Worm (Caenorhabditis elegans) whole organism, L1 larva: Measurements from ENCODE around the gene F38B7.10.

Experiments used
- C04F5.9 ChIP-seq: sonication (generic microtip); optimal IDR thresholded peaks from 2 replicates; lab custom pipeline; 2016; ENCODE audit warnings: missing genetic modification characterization, missing compliant biosample characterization
- C16A3.4 ChIP-seq: fragments of 150-350 bp; optimal IDR thresholded peaks from 2 replicates; lab custom pipeline; 2014; ENCODE audit warnings: missing biosample characterization, missing genetic modification characterization
- C34B4.2 ChIP-seq: sonication (generic microtip); optimal IDR thresholded peaks from 2 replicates; lab custom pipeline; 2017; ENCODE audit warnings: mild to moderate bottlenecking, missing genetic modification characterization, missing compliant biosample characterization
- F16B12.6 ChIP-seq: fragments of 150-350 bp; optimal IDR thresholded peaks from 2 replicates; lab custom pipeline; 2014; ENCODE audit warnings: missing biosample characterization, missing genetic modification characterization
- Y116A8C.19 ChIP-seq: sonication (generic microtip); optimal IDR thresholded peaks from 2 replicates; lab custom pipeline; 2016; ENCODE audit warnings: missing compliant biosample characterization, missing genetic modification characterization, borderline replicate concordance
- aha-1 ChIP-seq: fragments of 150-350 bp; optimal IDR thresholded peaks from 2 replicates; lab custom pipeline; 2014; ENCODE audit warnings: missing biosample characterization, missing genetic modification characterization
- alr-1 ChIP-seq: fragments of 200-800 bp; sonication (Bioruptor generic); optimal IDR thresholded peaks from 2 replicates; lab custom pipeline; 2018; ENCODE audit warnings: borderline replicate concordance, mild to moderate bottlenecking, missing genetic modification characterization, missing compliant biosample characterization
- aly-2 ChIP-seq: fragments of 150-350 bp; optimal IDR thresholded peaks from 2 replicates; lab custom pipeline; 2014; ENCODE audit warnings: missing biosample characterization, missing genetic modification characterization
- ama-1 ChIP-seq: fragments of 150-350 bp; optimal IDR thresholded peaks from 2 replicates; lab custom pipeline; 2014
- blmp-1 ChIP-seq: fragments of 150-350 bp; optimal IDR thresholded peaks from 2 replicates; lab custom pipeline; 2014; ENCODE audit warnings: missing biosample characterization, missing genetic modification characterization
- ceh-90 ChIP-seq: sonication (generic microtip); optimal IDR thresholded peaks from 2 replicates; lab custom pipeline; 2016; ENCODE audit warnings: missing genetic modification characterization, missing compliant biosample characterization
- dpl-1 ChIP-seq, 3 experiments: fragments of 150-350 bp in 2 of 3; sonication (generic microtip) in 1 of 3; optimal IDR thresholded peaks; 2 replicates each; lab custom pipeline; 2014 to 2017; ENCODE audit warnings: missing biosample characterization in 3 of 3, missing genetic modification characterization in 3 of 3, missing genetic modification reagents in 3 of 3
- egl-27 ChIP-seq, 2 experiments: fragments of 150-350 bp in 1 of 2; sonication (generic microtip); optimal IDR thresholded peaks; 3 replicates each; lab custom pipeline; 2017 to 2018; ENCODE audit warnings: missing biosample characterization in 2 of 2, missing genetic modification characterization in 2 of 2, missing genetic modification reagents in 2 of 2
- elt-2 ChIP-seq: sonication (generic microtip); optimal IDR thresholded peaks from 2 replicates; lab custom pipeline; 2016; ENCODE audit warnings: missing genetic modification characterization, mild to moderate bottlenecking, inconsistent platforms, missing compliant biosample characterization, missing genetic modification reagents
- fkh-4 ChIP-seq: sonication (generic microtip); optimal IDR thresholded peaks from 2 replicates; lab custom pipeline; 2016; ENCODE audit warnings: missing compliant biosample characterization, missing genetic modification characterization, borderline replicate concordance
- fkh-8 ChIP-seq: sonication (generic microtip); optimal IDR thresholded peaks from 2 replicates; lab custom pipeline; 2016; ENCODE audit warnings: mild to moderate bottlenecking, missing genetic modification characterization, missing compliant biosample characterization
- fos-1 ChIP-seq: fragments of 150-350 bp; optimal IDR thresholded peaks from 2 replicates; lab custom pipeline; 2014; ENCODE audit warnings: missing biosample characterization, missing genetic modification characterization
- hlh-4 ChIP-seq: sonication (generic microtip); optimal IDR thresholded peaks from 2 replicates; lab custom pipeline; 2016; ENCODE audit warnings: mild to moderate bottlenecking, missing genetic modification characterization, missing compliant biosample characterization
- isw-1 ChIP-seq: fragments of 200-800 bp; sonication (Bioruptor generic); IDR thresholded peaks from 2 replicates; pipeline ENCODE4 v1.3.6; 2022; ENCODE audit warnings: missing genetic modification characterization, missing compliant biosample characterization
- jun-1 ChIP-seq: fragments of 150-350 bp; optimal IDR thresholded peaks from 2 replicates; lab custom pipeline; 2014; ENCODE audit warnings: missing biosample characterization, missing genetic modification reagents, missing genetic modification characterization
- lin-35 ChIP-seq, 2 experiments: fragments of 150-350 bp; optimal IDR thresholded peaks; 2 replicates each; lab custom pipeline; 2014; ENCODE audit warnings: missing biosample characterization in 2 of 2, missing genetic modification characterization in 2 of 2, missing genetic modification reagents in 2 of 2
- lin-39 ChIP-seq: fragments of 150-350 bp; optimal IDR thresholded peaks from 2 replicates; lab custom pipeline; 2014; ENCODE audit warnings: missing biosample characterization, missing genetic modification reagents, missing genetic modification characterization
- lir-3 ChIP-seq: sonication (generic microtip); optimal IDR thresholded peaks from 2 replicates; lab custom pipeline; 2016; ENCODE audit warnings: mild to moderate bottlenecking, missing genetic modification characterization, moderate library complexity, missing compliant biosample characterization; ENCODE audit not compliant: poor library complexity
- lsy-2 ChIP-seq, 2 experiments: fragments of 150-350 bp; optimal IDR thresholded peaks; 2 replicates each; lab custom pipeline; 2014; ENCODE audit warnings: missing biosample characterization in 2 of 2, missing genetic modification characterization in 2 of 2
- mab-9 ChIP-seq: fragments of 200-800 bp; sonication (Bioruptor generic); IDR thresholded peaks from 2 replicates; pipeline ENCODE4 v1.3.6; 2022; ENCODE audit warnings: missing genetic modification reagents, missing genetic modification characterization, missing compliant biosample characterization
- mep-1 ChIP-seq: fragments of 150-350 bp; optimal IDR thresholded peaks from 2 replicates; lab custom pipeline; 2014; ENCODE audit warnings: missing biosample characterization, missing genetic modification characterization
- nhr-11 ChIP-seq: fragments of 150-350 bp; optimal IDR thresholded peaks from 2 replicates; lab custom pipeline; 2014; ENCODE audit warnings: missing biosample characterization, missing genetic modification characterization
- nhr-12 ChIP-seq: sonication (generic microtip); optimal IDR thresholded peaks from 2 replicates; lab custom pipeline; 2017; ENCODE audit warnings: missing biosample characterization, missing genetic modification characterization
- nhr-19 ChIP-seq: fragments of 200-800 bp; sonication (Bioruptor generic); conservative IDR thresholded peaks from 2 replicates; pipeline ENCODE4 v1.3.6; 2022; ENCODE audit warnings: missing genetic modification characterization, missing compliant biosample characterization
- nhr-237 ChIP-seq: fragments of 150-350 bp; optimal IDR thresholded peaks from 2 replicates; lab custom pipeline; 2014; ENCODE audit warnings: missing biosample characterization, missing genetic modification characterization
- nhr-28 ChIP-seq: fragments of 150-350 bp; optimal IDR thresholded peaks from 2 replicates; lab custom pipeline; 2014; ENCODE audit warnings: missing biosample characterization, missing genetic modification characterization
- nhr-71 ChIP-seq: sonication (generic microtip); optimal IDR thresholded peaks from 2 replicates; lab custom pipeline; 2016; ENCODE audit warnings: mild to moderate bottlenecking, missing genetic modification characterization, moderate library complexity, missing compliant biosample characterization
- nhr-77 ChIP-seq: fragments of 150-350 bp; optimal IDR thresholded peaks from 2 replicates; lab custom pipeline; 2014; ENCODE audit warnings: missing biosample characterization, missing genetic modification characterization
- nhr-84 ChIP-seq: sonication (generic microtip); optimal IDR thresholded peaks from 2 replicates; lab custom pipeline; 2017; ENCODE audit warnings: missing biosample characterization, missing genetic modification characterization
- nhr-85 ChIP-seq: sonication (generic microtip); peaks from one replicate; lab custom pipeline; 2016; ENCODE audit warnings: missing genetic modification characterization, inconsistent platforms, missing compliant biosample characterization
- nhr-90 ChIP-seq: sonication (generic microtip); optimal IDR thresholded peaks from 2 replicates; lab custom pipeline; 2016; ENCODE audit warnings: mild to moderate bottlenecking, missing genetic modification characterization, missing compliant biosample characterization; ENCODE audit not compliant: poor library complexity
- pag-3 ChIP-seq: sonication (generic microtip); optimal IDR thresholded peaks from 2 replicates; lab custom pipeline; 2017; ENCODE audit warnings: missing genetic modification characterization, mild to moderate bottlenecking, missing compliant biosample characterization, antibody characterized with exemption, borderline replicate concordance; ENCODE audit not compliant: insufficient read depth
- pqm-1 ChIP-seq: sonication (generic microtip); optimal IDR thresholded peaks from 3 replicates; lab custom pipeline; 2017; ENCODE audit warnings: missing biosample characterization, missing genetic modification characterization
- rnt-1 ChIP-seq: sonication (generic microtip); optimal IDR thresholded peaks from 2 replicates; lab custom pipeline; 2016; ENCODE audit warnings: mild to moderate bottlenecking, missing genetic modification characterization, moderate library complexity, missing compliant biosample characterization
- snu-23 ChIP-seq: sonication (generic microtip); optimal IDR thresholded peaks from 2 replicates; lab custom pipeline; 2016; ENCODE audit warnings: missing genetic modification characterization, missing compliant biosample characterization
- sox-4 ChIP-seq: sonication (generic microtip); optimal IDR thresholded peaks from 2 replicates; lab custom pipeline; 2016; ENCODE audit warnings: missing genetic modification characterization, missing compliant biosample characterization
- tbx-2 ChIP-seq: sonication (generic microtip); optimal IDR thresholded peaks from 2 replicates; lab custom pipeline; 2016; ENCODE audit warnings: missing genetic modification characterization, missing compliant biosample characterization
- tlp-1 ChIP-seq: fragments of 150-350 bp; optimal IDR thresholded peaks from 2 replicates; lab custom pipeline; 2014; ENCODE audit warnings: missing biosample characterization, missing genetic modification characterization
- unc-130 ChIP-seq: fragments of 150-350 bp; optimal IDR thresholded peaks from 2 replicates; lab custom pipeline; 2017; ENCODE audit warnings: missing biosample characterization, missing genetic modification characterization, inconsistent platforms
- unc-62 ChIP-seq: fragments of 150-350 bp; optimal IDR thresholded peaks from 2 replicates; lab custom pipeline; 2014; ENCODE audit warnings: missing biosample characterization, missing genetic modification reagents, missing genetic modification characterization
- vab-15 ChIP-seq: sonication (generic microtip); optimal IDR thresholded peaks from 2 replicates; lab custom pipeline; 2017; ENCODE audit warnings: missing genotype, mild to moderate bottlenecking, missing genetic modification characterization, missing compliant biosample characterization
- zag-1 ChIP-seq: fragments of 150-350 bp; optimal IDR thresholded peaks from 2 replicates; lab custom pipeline; 2014; ENCODE audit warnings: missing biosample characterization, missing genetic modification characterization
- ztf-11 ChIP-seq, 2 experiments: sonication (generic microtip); optimal IDR thresholded peaks; 2 replicates each; lab custom pipeline; 2016 to 2017; ENCODE audit warnings: missing genetic modification characterization in 2 of 2, missing biosample characterization in 1 of 2, missing compliant biosample characterization in 1 of 2
- ztf-4 ChIP-seq: fragments of 150-350 bp; optimal IDR thresholded peaks from 2 replicates; lab custom pipeline; 2014; ENCODE audit warnings: missing biosample characterization, missing genetic modification characterization

Gene F38B7.10

DNA sequence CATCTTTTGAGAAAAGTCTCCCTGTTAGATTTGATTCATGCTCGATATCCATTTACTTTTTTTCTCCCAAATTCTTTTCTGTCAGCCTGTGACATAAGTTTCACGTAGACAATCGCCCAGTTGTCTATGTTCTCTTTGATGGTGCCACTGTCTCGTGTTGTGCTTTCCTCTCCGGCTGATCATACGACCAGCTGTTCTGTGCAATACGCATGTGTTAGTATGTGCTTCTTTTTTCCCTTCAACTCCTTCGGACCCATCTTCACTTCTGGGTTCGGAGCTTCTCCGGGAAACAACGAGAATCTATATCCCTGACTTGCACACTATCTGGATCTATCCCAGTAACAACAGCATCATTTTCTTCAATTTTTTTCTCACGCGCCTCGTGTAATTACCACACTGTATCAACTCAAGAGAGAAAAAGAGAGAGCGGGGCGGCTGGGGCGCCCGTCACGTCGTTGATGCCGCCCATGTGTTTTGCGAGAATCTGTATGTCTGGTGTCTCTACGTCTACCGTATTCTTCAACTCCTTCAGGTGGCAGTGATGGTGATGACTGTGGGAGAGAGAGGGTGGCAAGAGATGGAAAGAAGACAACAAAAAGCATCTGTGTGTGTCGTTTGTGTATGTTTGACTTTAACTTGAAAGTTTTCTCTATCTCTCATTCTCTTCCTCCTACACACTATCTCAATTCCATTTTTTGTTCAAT lies 13.3 kb upstream of the F38B7.10 start (continued):
- peak; percentile 84 for TF ChIP-seq nhr-19 (GFP tag; lab: Robert Waterston, UW)
- TF ChIP-seq zag-1 (tag; lab: Kevin White, UChicago), result no peak
- peak; percentile 53 to 78 for TF ChIP-seq lin-35 (GFP tag; optimal IDR thresholded peaks at IDR 0.05; lab: Kevin White, UChicago)
- no peak for TF ChIP-seq nhr-28 (tag; lab: Kevin White, UChicago)
- peak; percentile 88 for TF ChIP-seq nhr-90 (tag; lab: Kevin White, UChicago)
- no peak for TF ChIP-seq hlh-4 (tag; lab: Kevin White, UChicago)
- no peak for TF ChIP-seq nhr-84 (tag; lab: Kevin White, UChicago)
- TF ChIP-seq C04F5.9, result peak; percentile 2
- peak; percentile 19 to 55 (median 25) for TF ChIP-seq dpl-1 (GFP tag; optimal IDR thresholded peaks at IDR 0.05; lab: Kevin White, UChicago)
- TF ChIP-seq nhr-85 (tag; lab: Kevin White, UChicago), result peak; percentile 99
- TF ChIP-seq rnt-1, result peak; percentile 79
- TF ChIP-seq aha-1 (tag; lab: Kevin White, UChicago), result no peak
- peak; percentile 58 for TF ChIP-seq jun-1
- peak; percentile 72 for TF ChIP-seq fkh-4 (tag; lab: Kevin White, UChicago)
- peak; percentile 74 for TF ChIP-seq elt-2
- TF ChIP-seq unc-130 (tag; lab: Kevin White, UChicago), result peak; percentile 89
- no peak for TF ChIP-seq aly-2 (tag; lab: Kevin White, UChicago)
- TF ChIP-seq lsy-2 (tag; optimal IDR thresholded peaks at IDR 0.05; lab: Kevin White, UChicago), result peak; percentile 67 to 92
- no peak for TF ChIP-seq alr-1
- no peak for TF ChIP-seq C34B4.2 (tag; lab: Kevin White, UChicago)
- peak; percentile 2 for TF ChIP-seq ztf-4 (tag; lab: Kevin White, UChicago)
- TF ChIP-seq ztf-11 (tag; optimal IDR thresholded peaks at IDR 0.05; lab: Kevin White, UChicago), result peak in 1 of 2 experiments; percentile 13
- no peak for TF ChIP-seq F16B12.6 (tag; lab: Kevin White, UChicago)
- TF ChIP-seq unc-62 (GFP tag; lab: Kevin White, UChicago), result no peak
- peak; percentile 92 for TF ChIP-seq blmp-1 (tag; lab: Kevin White, UChicago)
- TF ChIP-seq Y116A8C.19, result no peak
- no peak for TF ChIP-seq fkh-8 (tag; lab: Kevin White, UChicago)
- peak; percentile 74 for TF ChIP-seq mep-1 (tag; lab: Kevin White, UChicago)
- TF ChIP-seq pag-3 (tag; lab: Kevin White, UChicago), result peak; percentile 38
- peak; percentile 80 to 84 for TF ChIP-seq egl-27 (tag; optimal IDR thresholded peaks at IDR 0.05; lab: Kevin White, UChicago)
- peak; percentile 79 for TF ChIP-seq nhr-77 (tag; lab: Kevin White, UChicago)
- peak; percentile 91 for TF ChIP-seq tbx-2 (tag; lab: Kevin White, UChicago)
- TF ChIP-seq ama-1 (lab: Kevin White, UChicago), result no peak
- peak; percentile 30 for TF ChIP-seq nhr-11 (tag; lab: Kevin White, UChicago)
- no peak for TF ChIP-seq tlp-1
- no peak; the same call in 1 of the 2 replicates for TF ChIP-seq isw-1 (GFP tag; lab: Robert Waterston, UW)
- peak; percentile 44 for TF ChIP-seq lin-39 (tag; lab: Kevin White, UChicago)
- TF ChIP-seq ceh-90 (tag; lab: Kevin White, UChicago), result no peak
- peak; percentile 52 for TF ChIP-seq vab-15
- peak; percentile 35 for TF ChIP-seq nhr-237 (tag; lab: Kevin White, UChicago)
- no peak for TF ChIP-seq nhr-12 (tag; lab: Kevin White, UChicago)
- peak; percentile 82 for TF ChIP-seq fos-1 (tag; lab: Kevin White, UChicago)
- peak; percentile 97 for TF ChIP-seq nhr-71 (tag; lab: Kevin White, UChicago)
- TF ChIP-seq lir-3 (tag; lab: Kevin White, UChicago), result peak; percentile 29
- no peak for TF ChIP-seq sox-4 (tag; lab: Kevin White, UChicago)
- TF ChIP-seq snu-23 (GFP tag; lab: Kevin White, UChicago), result peak; percentile 94
- TF ChIP-seq pqm-1 (tag; lab: Kevin White, UChicago), result peak; percentile 30
- TF ChIP-seq mab-9 (GFP tag; lab: Robert Waterston, UW), result no peak
- peak; percentile 83 for TF ChIP-seq C16A3.4 (tag; lab: Kevin White, UChicago)
